Worm (Caenorhabditis elegans) whole organism, L2 larva: Measurements from ENCODE around the gene tald-1.

Source experiments
- R02D3.7 ChIP-seq: fragments of 150-350 bp; optimal IDR thresholded peaks from 2 replicates; lab custom pipeline; 2014; ENCODE audit warnings: missing biosample characterization, missing genetic modification characterization
- alr-1 ChIP-seq: fragments of 150-350 bp; optimal IDR thresholded peaks from 2 replicates; lab custom pipeline; 2014; ENCODE audit warnings: missing biosample characterization, missing genetic modification characterization
- aly-2 ChIP-seq: fragments of 150-350 bp; optimal IDR thresholded peaks from 2 replicates; lab custom pipeline; 2014; ENCODE audit warnings: missing biosample characterization, missing genetic modification characterization
- blmp-1 ChIP-seq: sonication (generic microtip); optimal IDR thresholded peaks from 2 replicates; lab custom pipeline; 2017; ENCODE audit warnings: missing genetic modification characterization, mild to moderate bottlenecking, missing compliant biosample characterization, antibody characterized with exemption, moderate library complexity; ENCODE audit not compliant: insufficient read depth
- egl-27 ChIP-seq: sonication (generic microtip); optimal IDR thresholded peaks from 3 replicates; lab custom pipeline; 2017; ENCODE audit warnings: missing biosample characterization, missing genetic modification reagents, missing genetic modification characterization
- fos-1 ChIP-seq: fragments of 150-350 bp; optimal IDR thresholded peaks from 2 replicates; lab custom pipeline; 2014; ENCODE audit warnings: missing biosample characterization, missing genetic modification characterization
- nhr-12 ChIP-seq: fragments of 150-350 bp; optimal IDR thresholded peaks from 2 replicates; lab custom pipeline; 2014; ENCODE audit warnings: missing biosample characterization, missing genetic modification characterization
- nhr-6 ChIP-seq: fragments of 150-350 bp; optimal IDR thresholded peaks from 2 replicates; lab custom pipeline; 2014; ENCODE audit warnings: missing biosample characterization, missing genetic modification characterization
- unc-62 ChIP-seq: fragments of 150-350 bp; optimal IDR thresholded peaks from 2 replicates; lab custom pipeline; 2014; ENCODE audit warnings: missing biosample characterization, missing genetic modification reagents, missing genetic modification characterization

DNA sequence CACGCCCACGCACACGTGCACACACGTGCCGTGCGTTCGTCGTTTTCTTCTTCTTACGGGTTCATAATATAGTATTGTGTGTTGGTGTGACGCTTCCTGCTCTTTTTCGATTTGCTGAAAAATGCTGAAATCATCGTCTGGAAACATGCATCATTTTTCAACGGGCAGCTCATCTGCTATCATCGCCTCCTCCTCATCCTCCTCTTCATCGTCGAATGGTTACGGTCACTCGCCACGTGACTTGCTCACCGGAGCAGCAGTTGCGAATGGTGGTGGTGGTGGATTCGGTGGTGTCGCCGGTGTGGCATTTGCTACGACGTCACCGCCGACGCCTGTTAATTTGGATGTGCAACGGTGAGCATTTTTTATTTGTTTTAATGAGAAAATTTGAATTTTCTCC is 22.3 kb downstream of the tald-1 start:
- TF ChIP-seq blmp-1 (tag; lab: Kevin White, UChicago) (no peak), egl-27 (tag; lab: Kevin White, UChicago) (no peak), alr-1 (tag; lab: Kevin White, UChicago) (no peak), fos-1 (no peak), nhr-6 (tag; lab: Kevin White, UChicago) (no peak), aly-2 (tag; lab: Kevin White, UChicago) (no peak), R02D3.7 (no peak), unc-62 (no peak), nhr-12 (tag; lab: Kevin White, UChicago) (no peak)
